Worm (Caenorhabditis elegans) whole organism, midembryonic: ENCODE results near the gene srb-1.

ENCODE experiments used
- T22C8.4 ChIP-seq: fragments of 200-800 bp; sonication (Bioruptor generic); IDR thresholded peaks from 2 replicates; pipeline ENCODE4 v1.3.6; 2022; ENCODE audit warnings: missing genetic modification characterization, missing compliant biosample characterization
- cog-1 ChIP-seq: sonication (generic microtip); optimal IDR thresholded peaks from 2 replicates; lab custom pipeline; 2016; ENCODE audit warnings: missing genetic modification characterization, missing compliant biosample characterization
- flt-1 ChIP-seq: fragments of 200-800 bp; sonication (Bioruptor generic); IDR thresholded peaks from 2 replicates; pipeline ENCODE4 v1.3.6; 2022; ENCODE audit warnings: missing genetic modification characterization, missing compliant biosample characterization
- klf-2 ChIP-seq: fragments of 200-800 bp; sonication (Bioruptor generic); conservative IDR thresholded peaks from 2 replicates; pipeline ENCODE4 v1.3.6; 2022; ENCODE audit warnings: missing genetic modification reagents, missing genetic modification characterization, missing compliant biosample characterization
- med-1 ChIP-seq: sonication (generic microtip); optimal IDR thresholded peaks from 2 replicates; lab custom pipeline; 2017; ENCODE audit warnings: missing genetic modification characterization, mild to moderate bottlenecking, missing compliant biosample characterization, antibody characterized with exemption, missing genetic modification reagents; ENCODE audit not compliant: insufficient read depth
- ref-1 ChIP-seq: fragments of 200-800 bp; sonication (Bioruptor generic); conservative IDR thresholded peaks from 2 replicates; pipeline ENCODE4 v1.3.6; 2022; ENCODE audit warnings: missing genetic modification reagents, missing genetic modification characterization, missing compliant biosample characterization
- tab-1 ChIP-seq: fragments of 200-800 bp; sonication (Bioruptor generic); IDR thresholded peaks from 2 replicates; pipeline ENCODE4 v1.3.6; 2022; ENCODE audit warnings: missing genetic modification characterization, missing compliant biosample characterization
- ztf-23 ChIP-seq: fragments of 200-800 bp; sonication (Bioruptor generic); IDR thresholded peaks from 2 replicates; pipeline ENCODE4 v1.3.6; 2022; ENCODE audit warnings: missing genetic modification reagents, missing genetic modification characterization, missing compliant biosample characterization
- ztf-29 ChIP-seq: fragments of 200-800 bp; sonication (Bioruptor generic); IDR thresholded peaks from 2 replicates; pipeline ENCODE4 v1.3.6; 2022; ENCODE audit warnings: missing genetic modification reagents, missing genetic modification characterization, missing compliant biosample characterization

DNA sequence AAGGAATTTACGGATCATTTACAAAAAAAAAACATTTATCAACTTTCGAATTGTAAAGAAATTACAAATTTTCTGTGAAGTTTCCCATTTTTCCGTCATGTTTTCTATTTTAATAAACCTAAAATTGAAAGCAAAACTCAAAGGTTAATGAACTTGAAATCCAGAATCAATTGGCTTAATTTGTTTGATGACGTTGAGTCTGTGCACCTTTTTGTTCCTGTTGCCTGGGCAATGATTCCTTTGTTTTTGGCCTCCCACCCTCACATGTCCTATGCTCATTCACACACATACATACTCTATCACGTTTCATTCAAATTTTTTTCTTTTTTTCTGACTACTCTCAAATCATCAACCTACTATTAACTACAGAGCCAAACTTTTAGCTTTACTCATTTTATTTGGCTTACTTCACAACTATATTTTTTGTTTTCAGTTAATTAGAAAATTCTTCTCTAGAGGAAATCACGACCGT, 34.5 kb downstream of the srb-1 start, which contains the start of gene F58A6.2:
- TF ChIP-seq flt-1 (GFP tag; lab: Robert Waterston, UW) (no peak), ztf-29 (GFP tag; lab: Robert Waterston, UW) (no peak), med-1 (GFP tag; lab: Kevin White, UChicago) (no peak), cog-1 (tag; lab: Kevin White, UChicago) (no peak), klf-2 (no peak), ref-1 (GFP tag; lab: Robert Waterston, UW) (no peak), ztf-23 (GFP tag; lab: Robert Waterston, UW) (no peak), T22C8.4 (no peak), tab-1 (GFP tag; lab: Robert Waterston, UW) (no peak)
